Fruit fly (Drosophila melanogaster): ENCODE measurements around the gene CG13708.

Gene CG13708

dm6 chr3L:4833491-4833890 is at the start of gene CG13708:
CG13708 (minus strand) TSS chr3L:4833591.
- TF ChIP-seq crp (GFP tag; optimal IDR thresholded peaks at IDR 0.05): no peak
- TF ChIP-seq Abd-B (GFP tag; optimal IDR thresholded peaks at IDR 0.05): no peak
- no peak for TF ChIP-seq dimm (GFP tag; IDR thresholded peaks at IDR 0.05)
- no peak for TF ChIP-seq twi (tag; optimal IDR thresholded peaks at IDR 0.05)
- no peak for TF ChIP-seq Camta (GFP tag; optimal IDR thresholded peaks at IDR 0.05)
- no peak for TF ChIP-seq E2f1 (GFP tag; IDR thresholded peaks at IDR 0.05)

DNA sequence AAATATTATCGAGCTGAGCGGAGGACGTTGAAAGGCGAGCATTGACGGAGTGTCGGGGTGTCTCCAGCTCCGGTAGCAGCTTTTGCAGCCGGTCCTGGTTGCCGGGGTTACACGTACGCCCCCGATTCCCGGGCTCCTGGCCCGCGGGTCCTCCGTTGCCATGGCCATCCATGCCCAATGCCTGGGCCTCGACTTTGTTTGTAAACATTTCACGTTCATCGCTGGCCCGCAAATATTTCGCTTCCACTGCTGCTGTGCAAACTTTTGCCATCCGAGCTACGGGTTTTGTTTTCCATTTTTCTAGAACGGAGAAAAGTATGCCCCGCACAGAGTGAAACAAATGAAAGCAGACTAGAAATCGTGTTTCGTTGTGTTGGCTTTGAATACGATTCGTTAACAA is 27.6 kb upstream of the CG13708 start, which contains the start of gene Dnah3:
Gene Dnah3 (plus strand): TSS at position 301 of the 400 bp plus-strand sequence.
- TF ChIP-seq CG7839 (tag; optimal IDR thresholded peaks at IDR 0.05) (no peak), Rfx (GFP tag; IDR thresholded peaks at IDR 0.05) (0 out of 2 replicates have a peak, but pooled peaks have one; percentile 43), CG16813 (GFP tag; IDR thresholded peaks at IDR 0.05; ENCODE audit: partially characterized antibody) (no peak)

DNA sequence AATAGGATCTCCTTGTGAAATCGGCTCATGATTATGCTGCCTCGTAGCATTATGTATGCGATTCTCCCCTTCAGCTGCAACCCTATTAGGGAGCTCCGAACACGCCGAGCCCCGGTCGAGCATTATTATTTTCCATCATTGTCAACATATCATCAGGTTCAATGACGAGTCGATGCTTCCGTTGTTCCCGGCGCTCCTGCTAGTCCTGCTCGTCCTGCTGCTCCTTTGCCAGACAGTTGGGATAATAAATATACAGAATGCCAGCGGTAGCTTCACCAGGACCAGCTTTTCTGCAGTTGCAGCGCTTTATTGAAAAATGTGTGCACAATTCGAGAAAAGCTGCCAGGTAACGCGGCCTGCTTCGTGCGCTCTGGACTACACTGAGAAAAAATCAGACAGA is 27.0 kb upstream of the CG13708 start, which contains the start of gene CG32235:
Gene CG32235 (minus strand): TSS at position 101 of the 400 bp plus-strand sequence.
- TF ChIP-seq CG4820 (GFP tag; optimal IDR thresholded peaks at IDR 0.05) (no peak), CG14014 (GFP tag; IDR thresholded peaks at IDR 0.05) (no peak), CG1233 (GFP tag; optimal IDR thresholded peaks at IDR 0.05) (no peak), B-H1 (GFP tag; IDR thresholded peaks at IDR 0.05) (no peak), Nf-YB (GFP tag; optimal IDR thresholded peaks at IDR 0.05) (no peak)

- no peak for TF ChIP-seq NK7.1 (GFP tag; optimal IDR thresholded peaks at IDR 0.05)
- peak; percentile 67; the same call in 1 of the 4 replicates for TF ChIP-seq chinmo (GFP tag; IDR thresholded peaks at IDR 0.05; ENCODE audit: partially characterized antibody)
- no peak for TF ChIP-seq lov (optimal IDR thresholded peaks at IDR 0.05)
- TF ChIP-seq lov (GFP tag; IDR thresholded peaks at IDR 0.05): no peak
- no peak for TF ChIP-seq NC2β (GFP tag; optimal IDR thresholded peaks at IDR 0.05)
- peak; percentile 58; the same call in 1 of the 2 replicates for TF ChIP-seq vvl (GFP tag; IDR thresholded peaks at IDR 0.05)
- TF ChIP-seq ewg (GFP tag; optimal IDR thresholded peaks at IDR 0.05): no peak
- TF ChIP-seq CG16813 (GFP tag; IDR thresholded peaks at IDR 0.05; ENCODE audit: partially characterized antibody): no peak
- no peak for TF ChIP-seq CG16815 (GFP tag; optimal IDR thresholded peaks at IDR 0.05)
- no peak for TF ChIP-seq CG17359 (tag; optimal IDR thresholded peaks at IDR 0.05)
- no peak for TF ChIP-seq exex (tag; optimal IDR thresholded peaks at IDR 0.05)
- TF ChIP-seq abd-A (tag; optimal IDR thresholded peaks at IDR 0.05): peak; percentile 53
Measured at dm6 chr3L:4855208-4855607, 21.8 kb upstream of the CG13708 start.

dm6 chr3L:4854153-4854552 is 20.8 kb upstream of the CG13708 start:
- peak; percentile 12 for TF ChIP-seq CG12769 (tag; optimal IDR thresholded peaks at IDR 0.05)
- TF ChIP-seq Sox102F (GFP tag; optimal IDR thresholded peaks at IDR 0.05): peak; percentile 6
- peak; percentile 2 for TF ChIP-seq gem (tag; optimal IDR thresholded peaks at IDR 0.05)
- TF ChIP-seq grau (tag; optimal IDR thresholded peaks at IDR 0.05): peak; percentile 80
- TF ChIP-seq Med (GFP tag): peak; percentile 61
- peak; percentile 20 for TF ChIP-seq CG1603 (tag; optimal IDR thresholded peaks at IDR 0.05)
- TF ChIP-seq ci (GFP tag; IDR thresholded peaks at IDR 0.05): peak; percentile 55; the same call in 1 of the 3 replicates
- no peak for TF ChIP-seq Tbp (GFP tag; optimal IDR thresholded peaks at IDR 0.05)
- 0 out of 3 replicates have a peak, but pooled peaks have one; percentile 32 for TF ChIP-seq row (GFP tag; IDR thresholded peaks at IDR 0.05)
- no peak for TF ChIP-seq prd (optimal IDR thresholded peaks at IDR 0.05)
- peak; percentile 28; the same call in 1 of the 3 replicates for TF ChIP-seq prd (GFP tag; IDR thresholded peaks at IDR 0.05)
- no peak for TF ChIP-seq zfh2 (GFP tag; optimal IDR thresholded peaks at IDR 0.05)
- TF ChIP-seq sens (GFP tag): peak; percentile 55
- TF ChIP-seq CG13424 (tag; optimal IDR thresholded peaks at IDR 0.05): peak; percentile 6
- TF ChIP-seq cato (GFP tag; optimal IDR thresholded peaks at IDR 0.05; ENCODE audit: borderline replicate concordance): no peak
- TF ChIP-seq CG15601 (tag; optimal IDR thresholded peaks at IDR 0.05): no peak
- TF ChIP-seq slbo (GFP tag; IDR thresholded peaks at IDR 0.05): 0 out of 2 replicates have a peak, but pooled peaks have one; percentile 30
- peak; percentile 6 for TF ChIP-seq tap (tag; optimal IDR thresholded peaks at IDR 0.05)
- TF ChIP-seq CG14441 (GFP tag; IDR thresholded peaks at IDR 0.05): 0 out of 2 replicates have a peak, but pooled peaks have one; percentile 22
- TF ChIP-seq CG11504 (tag; optimal IDR thresholded peaks at IDR 0.05): peak; percentile 10
